Fruit fly (Drosophila melanogaster) whole organism, embryonic: Measurements from ENCODE around the gene CG14400.

Experiments used
- Adf1 ChIP-seq: fragments of 200-800 bp; sonication (Bioruptor generic); IDR thresholded peaks from 2 replicates; pipeline ENCODE4 v1.3.6; 2022; ENCODE audit warnings: missing biosample characterization, missing genetic modification characterization
- Awh ChIP-seq: fragments of 200-800 bp; sonication (Bioruptor generic); IDR thresholded peaks from 2 replicates; pipeline ENCODE4, ENCODE4 v1.3.6; 2022; ENCODE audit warnings: missing biosample characterization, missing genetic modification characterization
- Bdp1 ChIP-seq: fragments of 200-800 bp; sonication (Bioruptor generic); optimal IDR thresholded peaks from 3 replicates; lab custom pipeline; 2016; ENCODE audit warnings: missing biosample characterization, missing genetic modification characterization
- Bgb ChIP-seq: fragments of 200-800 bp; sonication (Bioruptor generic); IDR thresholded peaks from 2 replicates; pipeline ENCODE4 v1.3.6; 2022; ENCODE audit warnings: missing biosample characterization, missing genetic modification characterization; ENCODE audit not compliant: partially characterized antibody
- Blimp-1 ChIP-seq: fragments of 200-800 bp; sonication (Bioruptor generic); optimal IDR thresholded peaks from 3 replicates; lab custom pipeline; 2018; ENCODE audit warnings: missing biosample characterization, missing genetic modification characterization, mild to moderate bottlenecking, moderate library complexity, missing genetic modification reagents
- CG10267 ChIP-seq: fragments of 200-800 bp; sonication (Bioruptor generic); optimal IDR thresholded peaks from 2 replicates; lab custom pipeline; 2018; ENCODE audit warnings: missing biosample characterization, mild to moderate bottlenecking, missing genetic modification characterization, moderate library complexity
- CG12219 ChIP-seq: fragments of 200-800 bp; sonication (Bioruptor generic); optimal IDR thresholded peaks from 3 replicates; lab custom pipeline; 2018; ENCODE audit warnings: missing biosample characterization, mild to moderate bottlenecking, missing genetic modification characterization
- CG15514 ChIP-seq: fragments of 200-800 bp; sonication (Bioruptor generic); optimal IDR thresholded peaks from 3 replicates; lab custom pipeline; 2017; ENCODE audit warnings: missing biosample characterization, missing genetic modification characterization, mild to moderate bottlenecking, moderate library complexity, missing genetic modification reagents
- CG15601 ChIP-seq: fragments of 200-800 bp; sonication (Bioruptor generic); optimal IDR thresholded peaks from 3 replicates; lab custom pipeline; 2019; ENCODE audit warnings: missing biosample characterization, mild to moderate bottlenecking, missing genetic modification characterization, moderate library complexity
- CG1603 ChIP-seq: fragments of 200-800 bp; sonication (Bioruptor generic); optimal IDR thresholded peaks from 2 replicates; lab custom pipeline; 2019; ENCODE audit warnings: missing biosample characterization, mild to moderate bottlenecking, missing genetic modification characterization, moderate library complexity
- CG17359 ChIP-seq: fragments of 200-800 bp; sonication (Bioruptor generic); optimal IDR thresholded peaks from 3 replicates; lab custom pipeline; 2018; ENCODE audit warnings: missing biosample characterization, mild to moderate bottlenecking, missing genetic modification characterization, moderate library complexity
- CG2875 ChIP-seq: fragments of 200-800 bp; sonication (Bioruptor generic); optimal IDR thresholded peaks from 2 replicates; lab custom pipeline; 2017; ENCODE audit warnings: missing biosample characterization, mild to moderate bottlenecking, missing genetic modification characterization, missing genetic modification reagents
- CG3281 ChIP-seq: fragments of 200-800 bp; sonication (Bioruptor generic); optimal IDR thresholded peaks from 3 replicates; lab custom pipeline; 2017; ENCODE audit warnings: missing biosample characterization, mild to moderate bottlenecking, missing genetic modification characterization
- CG4328 ChIP-seq: fragments of 200-800 bp; sonication (Bioruptor generic); optimal IDR thresholded peaks from 3 replicates; lab custom pipeline; 2017; ENCODE audit warnings: missing biosample characterization, missing genetic modification reagents, missing genetic modification characterization
- CG4404 ChIP-seq: fragments of 200-800 bp; sonication (Bioruptor generic); IDR thresholded peaks from 2 replicates; pipeline ENCODE4 v1.3.6; 2022; ENCODE audit warnings: missing biosample characterization, missing genetic modification characterization
- CG6175 ChIP-seq: fragments of 200-800 bp; sonication (Bioruptor generic); IDR thresholded peaks from 3 replicates; pipeline ENCODE4 v1.3.6; 2022; ENCODE audit warnings: missing biosample characterization, missing genetic modification characterization
- CG6254 ChIP-seq: fragments of 200-800 bp; sonication (Bioruptor generic); optimal IDR thresholded peaks from 3 replicates; lab custom pipeline; 2017; ENCODE audit warnings: mild to moderate bottlenecking, missing biosample characterization, missing genetic modification reagents, missing genetic modification characterization
- CG6854 ChIP-seq: fragments of 200-800 bp; sonication (Bioruptor generic); optimal IDR thresholded peaks from 3 replicates; lab custom pipeline; 2017; ENCODE audit warnings: missing biosample characterization, mild to moderate bottlenecking, missing genetic modification characterization
- CG9437 ChIP-seq: fragments of 200-800 bp; sonication (Bioruptor generic); optimal IDR thresholded peaks from 2 replicates; lab custom pipeline; 2018; ENCODE audit warnings: missing biosample characterization, mild to moderate bottlenecking, missing genetic modification characterization
- CoRest ChIP-seq: fragments of 200-800 bp; sonication (Bioruptor generic); optimal IDR thresholded peaks from 3 replicates; lab custom pipeline; 2018; ENCODE audit warnings: missing biosample characterization, mild to moderate bottlenecking, missing genetic modification characterization, moderate library complexity
- ERR ChIP-seq: fragments of 200-800 bp; sonication (Bioruptor generic); optimal IDR thresholded peaks from 2 replicates; lab custom pipeline; 2016; ENCODE audit warnings: missing biosample characterization, missing genetic modification characterization
- Fer2 ChIP-seq: fragments of 200-800 bp; sonication (Bioruptor generic); optimal IDR thresholded peaks from 2 replicates; lab custom pipeline; 2018; ENCODE audit warnings: missing biosample characterization, mild to moderate bottlenecking, missing genetic modification characterization, moderate library complexity
- Fer3 ChIP-seq: fragments of 200-800 bp; sonication (Bioruptor generic); optimal IDR thresholded peaks from 2 replicates; lab custom pipeline; 2018; ENCODE audit warnings: missing biosample characterization, mild to moderate bottlenecking, missing genetic modification characterization, moderate library complexity
- HHEX ChIP-seq: fragments of 200-800 bp; sonication (Bioruptor generic); optimal IDR thresholded peaks from 3 replicates; lab custom pipeline; 2017; ENCODE audit warnings: missing biosample characterization, mild to moderate bottlenecking, missing genetic modification characterization, missing genetic modification reagents
- MESR4 ChIP-seq: fragments of 200-800 bp; sonication (Bioruptor generic); optimal IDR thresholded peaks from 2 replicates; lab custom pipeline; 2018; ENCODE audit warnings: missing biosample characterization, mild to moderate bottlenecking, missing genetic modification characterization, moderate library complexity
- Mes4 ChIP-seq: fragments of 200-800 bp; sonication (Bioruptor generic); optimal IDR thresholded peaks from 2 replicates; lab custom pipeline; 2016; ENCODE audit warnings: missing biosample characterization, missing genetic modification characterization
- Nf-YC ChIP-seq: fragments of 200-800 bp; optimal IDR thresholded peaks from 3 replicates; lab custom pipeline; 2019; ENCODE audit warnings: missing biosample characterization, mild to moderate bottlenecking, missing genetic modification characterization, moderate library complexity
- Opbp ChIP-seq: fragments of 200-800 bp; sonication (Bioruptor generic); IDR thresholded peaks from 3 replicates; pipeline ENCODE4 v1.3.6; 2022; ENCODE audit warnings: missing biosample characterization, missing genetic modification characterization; ENCODE audit not compliant: partially characterized antibody
- Stat92E ChIP-seq, 3 experiments: fragments of >200 bp in 2 of 3; fragments of 200-800 bp in 1 of 3; sonication (Bioruptor generic) in 1 of 3; optimal IDR thresholded peaks; 2 replicates each; lab custom pipeline; 2017 to 2019; ENCODE audit warnings: missing biosample characterization in 3 of 3, missing genetic modification characterization in 3 of 3, mild to moderate bottlenecking in 1 of 3, moderate library complexity in 1 of 3
- bowl ChIP-seq: fragments of 200-800 bp; sonication (Bioruptor generic); IDR thresholded peaks from 2 replicates; pipeline ENCODE4 v1.3.6; 2022; ENCODE audit warnings: missing biosample characterization, missing genetic modification characterization
- chinmo ChIP-seq: fragments of 200-800 bp; sonication (Bioruptor generic); IDR thresholded peaks from 4 replicates; pipeline ENCODE4 v1.3.6; 2022; ENCODE audit warnings: missing biosample characterization, missing genetic modification characterization; ENCODE audit not compliant: partially characterized antibody
- dati ChIP-seq: fragments of 200-800 bp; sonication (Bioruptor generic); IDR thresholded peaks from 2 replicates; pipeline ENCODE4 v1.3.6; 2022; ENCODE audit warnings: missing biosample characterization, missing genetic modification characterization
- dimm ChIP-seq: fragments of 200-800 bp; sonication (Bioruptor generic); IDR thresholded peaks from 2 replicates; pipeline ENCODE4 v1.3.6; 2022; ENCODE audit warnings: missing biosample characterization, missing genetic modification characterization
- ken ChIP-seq: fragments of 200-800 bp; sonication (Bioruptor generic); IDR thresholded peaks from 3 replicates; pipeline ENCODE4 v1.3.6; 2022; ENCODE audit warnings: missing biosample characterization, missing genetic modification characterization
- nau ChIP-seq: fragments of 200-800 bp; sonication (Bioruptor generic); optimal IDR thresholded peaks from 3 replicates; lab custom pipeline; 2017; ENCODE audit warnings: missing biosample characterization, mild to moderate bottlenecking, missing genetic modification characterization, missing genetic modification reagents
- oc ChIP-seq: fragments of 200-800 bp; sonication (Bioruptor generic); optimal IDR thresholded peaks from 2 replicates; lab custom pipeline; 2018; ENCODE audit warnings: missing biosample characterization, mild to moderate bottlenecking, missing genetic modification characterization, moderate library complexity
- pita ChIP-seq: fragments of 200-800 bp; sonication (Bioruptor generic); optimal IDR thresholded peaks from 2 replicates; lab custom pipeline; 2017; ENCODE audit warnings: missing biosample characterization, mild to moderate bottlenecking, missing genetic modification characterization
- psq ChIP-seq: fragments of 200-800 bp; sonication (Bioruptor generic); optimal IDR thresholded peaks from 2 replicates; lab custom pipeline; 2017; ENCODE audit warnings: missing biosample characterization, missing genetic modification characterization
- ro ChIP-seq: fragments of 200-800 bp; sonication (Bioruptor generic); IDR thresholded peaks from 2 replicates; pipeline ENCODE4 v1.3.6; 2022; ENCODE audit warnings: missing biosample characterization, missing genetic modification characterization
- sc ChIP-seq, 3 experiments: fragments of >200 bp in 2 of 3; fragments of 200-800 bp in 1 of 3; sonication (Bioruptor generic) in 1 of 3; optimal IDR thresholded peaks; 2 replicates in 2 of 3; 3 replicates in 1 of 3; lab custom pipeline; 2017; ENCODE audit warnings: mild to moderate bottlenecking in 1 of 3, missing biosample characterization in 1 of 3, missing genetic modification characterization in 1 of 3, missing genetic modification reagents in 1 of 3
- schlank ChIP-seq: fragments of 200-800 bp; sonication (Bioruptor generic); optimal IDR thresholded peaks from 2 replicates; lab custom pipeline; 2018; ENCODE audit warnings: missing biosample characterization, mild to moderate bottlenecking, missing genetic modification characterization
- scrt ChIP-seq: fragments of 200-800 bp; sonication (Bioruptor generic); optimal IDR thresholded peaks from 2 replicates; lab custom pipeline; 2018; ENCODE audit warnings: missing biosample characterization, mild to moderate bottlenecking, missing genetic modification characterization, moderate library complexity
- sug ChIP-seq: fragments of 200-800 bp; optimal IDR thresholded peaks from 2 replicates; lab custom pipeline; 2019; ENCODE audit warnings: missing biosample characterization, mild to moderate bottlenecking, missing genetic modification characterization, moderate library complexity
- tin ChIP-seq: fragments of 200-800 bp; sonication (Bioruptor generic); optimal IDR thresholded peaks from 3 replicates; lab custom pipeline; 2016; ENCODE audit warnings: missing biosample characterization, missing genetic modification characterization
- ttk ChIP-seq: fragments of 200-800 bp; sonication (Bioruptor generic); IDR thresholded peaks from 2 replicates; pipeline ENCODE4 v2.1.2; 2022; ENCODE audit warnings: missing biosample characterization, missing genetic modification characterization
- tup ChIP-seq: fragments of 200-800 bp; sonication (Bioruptor generic); optimal IDR thresholded peaks from 2 replicates; lab custom pipeline; 2016; ENCODE audit warnings: missing biosample characterization, mild to moderate bottlenecking, missing genetic modification characterization, moderate library complexity
- vnd ChIP-seq: fragments of 200-800 bp; sonication (Bioruptor generic); IDR thresholded peaks from 3 replicates; pipeline ENCODE4 v1.3.6; 2022; ENCODE audit warnings: missing biosample characterization, missing genetic modification characterization; ENCODE audit not compliant: partially characterized antibody

CG14400 gene

DNA sequence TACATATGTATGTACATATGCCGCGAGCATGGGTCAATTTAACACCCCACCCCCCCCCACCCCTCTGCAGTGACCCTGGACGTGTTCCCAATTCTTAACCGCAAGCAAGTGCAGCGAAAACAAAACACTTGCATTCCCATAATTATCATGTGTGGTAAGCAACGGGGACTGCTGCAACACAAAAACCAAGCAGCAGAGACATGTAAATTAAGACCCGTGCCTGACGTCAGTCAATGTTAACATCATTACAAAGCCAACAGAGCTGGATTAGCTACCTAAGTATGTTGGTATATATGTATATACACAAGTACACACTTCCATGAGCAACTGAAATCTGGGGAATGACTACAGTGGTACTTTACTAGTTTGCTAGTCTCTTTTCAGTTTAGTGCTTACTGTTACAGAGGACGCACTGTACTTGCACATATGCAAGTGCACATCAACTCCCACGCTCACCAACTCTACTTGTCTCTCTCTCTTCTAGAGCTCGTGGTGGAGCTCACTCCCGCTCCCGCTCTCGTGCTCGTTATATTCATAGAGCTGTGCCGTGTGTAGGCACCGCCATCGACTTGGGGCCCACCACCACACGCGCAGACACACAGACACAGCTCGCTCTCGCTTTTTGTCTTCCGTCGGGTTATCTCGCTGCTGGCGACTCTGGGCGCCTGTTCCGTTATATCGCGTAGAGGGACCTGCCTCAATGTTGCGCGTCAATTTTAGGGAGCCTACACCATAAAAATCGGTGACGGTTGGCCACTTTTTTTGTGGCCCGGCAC is 36.3 kb downstream of the CG14400 start (continued):
- TF ChIP-seq CG2875 (GFP tag; lab: Kevin White, UChicago) (no peak), Blimp-1 (peak; percentile 63), Mes4 (GFP tag; lab: Kevin White, UChicago) (no peak), schlank (tag; lab: Kevin White, UChicago) (no peak), Nf-YC (tag; lab: Kevin White, UChicago) (peak; percentile 33), Bdp1 (GFP tag; lab: Kevin White, UChicago) (no peak), nau (GFP tag; lab: Kevin White, UChicago) (peak; percentile 21), CG6175 (peak; percentile 91), Bgb (GFP tag; lab: Robert Waterston, UW) (peak; percentile 40; the same call in 1 of the 2 replicates), CoRest (tag; lab: Kevin White, UChicago) (no peak), HHEX (no peak), bowl (GFP tag; lab: Robert Waterston, UW) (no peak), CG4328 (GFP tag; lab: Kevin White, UChicago) (no peak), ken (GFP tag; lab: Robert Waterston, UW) (no peak), CG9437 (no peak), scrt (GFP tag; lab: Kevin White, UChicago) (no peak), sc (optimal IDR thresholded peaks at IDR 0.05; lab: Kevin White, UChicago) (no peak), sc (GFP tag; optimal IDR thresholded peaks at IDR 0.05; lab: Kevin White, UChicago) (no peak), ERR (no peak), Awh (GFP tag; lab: Robert Waterston, UW) (no peak), dati (no peak), CG6254 (no peak), ttk (GFP tag; lab: Robert Waterston, UW) (no peak), vnd (GFP tag; lab: Robert Waterston, UW) (0 out of 3 replicates have a peak, but pooled peaks have one; percentile 36), Fer3 (tag; lab: Kevin White, UChicago) (peak; percentile 8), CG15514 (GFP tag; lab: Kevin White, UChicago) (no peak), pita (GFP tag; lab: Kevin White, UChicago) (no peak), CG6854 (GFP tag; lab: Kevin White, UChicago) (no peak), tup (GFP tag; lab: Kevin White, UChicago) (no peak), CG4404 (GFP tag; lab: Robert Waterston, UW) (no peak), CG15601 (tag; lab: Kevin White, UChicago) (no peak), CG10267 (tag; lab: Kevin White, UChicago) (no peak), ro (GFP tag; lab: Robert Waterston, UW) (no peak), MESR4 (GFP tag; lab: Kevin White, UChicago) (no peak), CG12219 (GFP tag; lab: Kevin White, UChicago) (no peak), psq (GFP tag; lab: Kevin White, UChicago) (no peak), Fer2 (no peak), tin (GFP tag; lab: Kevin White, UChicago) (no peak), dimm (GFP tag; lab: Robert Waterston, UW) (no peak), sug (tag; lab: Kevin White, UChicago) (peak; percentile 56), Opbp (GFP tag; lab: Robert Waterston, UW) (peak; percentile 48; the same call in 1 of the 3 replicates), CG3281 (no peak), chinmo (GFP tag; lab: Robert Waterston, UW) (peak; percentile 82; the same call in 3 of the 4 replicates), CG17359 (tag; lab: Kevin White, UChicago) (peak; percentile 44), CG1603 (tag; lab: Kevin White, UChicago) (no peak), Stat92E (GFP tag; optimal IDR thresholded peaks at IDR 0.05; lab: Kevin White, UChicago) (peak in 1 of 3 experiments; percentile 32), Adf1 (GFP tag; lab: Robert Waterston, UW) (peak; percentile 46; the same call in 1 of the 2 replicates), oc (tag; lab: Kevin White, UChicago) (no peak)
